Worm (Caenorhabditis elegans) whole organism, late embryonic: ENCODE measurements around the gene C18H7.7.

ENCODE experiments used
- ceh-30 ChIP-seq: fragments of 150-350 bp; optimal IDR thresholded peaks from 2 replicates; lab custom pipeline; 2014; ENCODE audit warnings: missing biosample characterization, missing genetic modification characterization
- ceh-6 ChIP-seq: fragments of 200-800 bp; sonication (Bioruptor generic); optimal IDR thresholded peaks from 2 replicates; lab custom pipeline; 2018; ENCODE audit warnings: mild to moderate bottlenecking, missing genetic modification characterization, missing compliant biosample characterization
- unc-86 ChIP-seq: sonication (generic microtip); optimal IDR thresholded peaks from 2 replicates; lab custom pipeline; 2016; ENCODE audit warnings: missing genetic modification characterization, missing compliant biosample characterization

- TF ChIP-seq ceh-6 (GFP tag; lab: Kevin White, UChicago): no peak
- no peak for TF ChIP-seq unc-86 (tag; lab: Kevin White, UChicago)
- TF ChIP-seq ceh-30 (tag; lab: Kevin White, UChicago): no peak
These were observed 19.1 kb upstream of the C18H7.7 start, which contains the start of gene C18H7.1 for ce11 chrIV:615244-615643.
